Fruit fly (Drosophila melanogaster): ENCODE measurements around the gene CG7376.

CG7376 gene

dm6 chr3L:6192822-6193555 lies 18.9 kb downstream of the CG7376 start, which contains the start of the genes Sf3b6 and Tnpo (continued):
- no peak for TF ChIP-seq CG17568 (GFP tag; optimal IDR thresholded peaks at IDR 0.05)
- TF ChIP-seq pros (GFP tag; optimal IDR thresholded peaks at IDR 0.05) = no peak
- no peak for TF ChIP-seq CG10321 (GFP tag; IDR thresholded peaks at IDR 0.05)
- no peak for TF ChIP-seq CG11398 (GFP tag; optimal IDR thresholded peaks at IDR 0.05)
- TF ChIP-seq trh (GFP tag; optimal IDR thresholded peaks at IDR 0.05) = peak; percentile 58
- TF ChIP-seq Mad (GFP tag; optimal IDR thresholded peaks at IDR 0.05) = peak; percentile 75
- peak; percentile 67 for TF ChIP-seq kay (GFP tag; optimal IDR thresholded peaks at IDR 0.05)
- TF ChIP-seq klu (GFP tag; IDR thresholded peaks at IDR 0.05) = peak; percentile 85
- no peak for TF ChIP-seq bowl (GFP tag; IDR thresholded peaks at IDR 0.05)
- TF ChIP-seq Dll (GFP tag; IDR thresholded peaks at IDR 0.05; ENCODE audit: partially characterized antibody) = peak; percentile 84
- TF ChIP-seq Hand (GFP tag; optimal IDR thresholded peaks at IDR 0.05) = peak; percentile 2
- peak; percentile 44 for TF ChIP-seq CG12744 (GFP tag; optimal IDR thresholded peaks at IDR 0.05)
- peak in 1 of 2 experiments; percentile 68 for TF ChIP-seq crp (GFP tag; optimal IDR thresholded peaks at IDR 0.05)
- peak; percentile 79 for TF ChIP-seq pho (GFP tag; optimal IDR thresholded peaks at IDR 0.05)
- TF ChIP-seq zf30C (GFP tag; optimal IDR thresholded peaks at IDR 0.05) = no peak
- TF ChIP-seq pnt (GFP tag; optimal IDR thresholded peaks at IDR 0.05) = peak; percentile 78
- no peak for TF ChIP-seq CG15601 (tag; optimal IDR thresholded peaks at IDR 0.05)
- peak; percentile 89 for TF ChIP-seq CG15696 (tag; optimal IDR thresholded peaks at IDR 0.05)
- TF ChIP-seq Fer3 (tag; optimal IDR thresholded peaks at IDR 0.05) = no peak
- TF ChIP-seq dati (GFP tag; IDR thresholded peaks at IDR 0.05) = no peak
- TF ChIP-seq Usf (GFP tag; optimal IDR thresholded peaks at IDR 0.05) = peak; percentile 79
- TF ChIP-seq Taf1 (GFP tag; IDR thresholded peaks at IDR 0.05) = peak; percentile 68; the same call in 1 of the 2 replicates
- peak; percentile 66 for TF ChIP-seq jumu (GFP tag; optimal IDR thresholded peaks at IDR 0.05)
- peak; percentile 13; the same call in 1 of the 3 replicates for TF ChIP-seq C15 (GFP tag; IDR thresholded peaks at IDR 0.05)
- TF ChIP-seq Mrtf (GFP tag; IDR thresholded peaks at IDR 0.05) = peak; percentile 81
- peak; percentile 85 for TF ChIP-seq jigr1 (GFP tag; IDR thresholded peaks at IDR 0.05)
- no peak for TF ChIP-seq z (GFP tag; IDR thresholded peaks at IDR 0.05)
- no peak for TF ChIP-seq CG12299 (tag; optimal IDR thresholded peaks at IDR 0.05)
- peak; percentile 74 for TF ChIP-seq CG15011 (GFP tag; optimal IDR thresholded peaks at IDR 0.05)
- TF ChIP-seq Ptx1 (GFP tag; IDR thresholded peaks at IDR 0.05) = peak; percentile 92
- no peak for TF ChIP-seq Abd-B (GFP tag; optimal IDR thresholded peaks at IDR 0.05)
- TF ChIP-seq chif (GFP tag; optimal IDR thresholded peaks at IDR 0.05) = peak; percentile 49 to 74
- no peak for TF ChIP-seq gcm2 (GFP tag; optimal IDR thresholded peaks at IDR 0.05)
- TF ChIP-seq HLH3B (GFP tag; IDR thresholded peaks at IDR 0.05) = peak; percentile 76
- TF ChIP-seq cg (GFP tag; optimal IDR thresholded peaks at IDR 0.05) = no peak
- peak; percentile 75 for TF ChIP-seq NfI (GFP tag; optimal IDR thresholded peaks at IDR 0.05)
- TF ChIP-seq Aef1 (GFP tag; IDR thresholded peaks at IDR 0.05) = peak; percentile 87
- TF ChIP-seq Nf-YB (GFP tag; optimal IDR thresholded peaks at IDR 0.05) = no peak
- TF ChIP-seq gcm (GFP tag; optimal IDR thresholded peaks at IDR 0.05) = no peak
- TF ChIP-seq CG11085 (GFP tag; IDR thresholded peaks at IDR 0.05) = peak; percentile 63
- peak; percentile 79 for TF ChIP-seq bab2 (GFP tag; optimal IDR thresholded peaks at IDR 0.05)
- no peak for TF ChIP-seq hb (GFP tag; IDR thresholded peaks at IDR 0.05; ENCODE audit: partially characterized antibody)
- 0 out of 2 replicates have a peak, but pooled peaks have one; percentile 19 for TF ChIP-seq GATAe (GFP tag; conservative IDR thresholded peaks at IDR 0.05)
- peak; percentile 78 for TF ChIP-seq pum (GFP tag; optimal IDR thresholded peaks at IDR 0.05)
- peak; percentile 93 for TF ChIP-seq CoRest (tag; optimal IDR thresholded peaks at IDR 0.05)
- no peak for TF ChIP-seq crc (GFP tag; optimal IDR thresholded peaks at IDR 0.05)
- no peak for TF ChIP-seq tna (GFP tag; IDR thresholded peaks at IDR 0.05; ENCODE audit: partially characterized antibody)
- peak; percentile 73 for TF ChIP-seq CG8089 (GFP tag; optimal IDR thresholded peaks at IDR 0.05)
- no peak for TF ChIP-seq ATbp (GFP tag; optimal IDR thresholded peaks at IDR 0.05)
